Fruit fly (Drosophila melanogaster) whole organism, adult: Measurements from ENCODE around the gene Gba1b.

ENCODE experiments used
- CG11617 ChIP-seq: fragments of 200-800 bp; sonication (Bioruptor generic); optimal IDR thresholded peaks from 2 replicates; lab custom pipeline; 2017; ENCODE audit warnings: mild to moderate bottlenecking, missing biosample characterization, missing genetic modification reagents, missing genetic modification characterization
- CG12768 ChIP-seq: fragments of 200-800 bp; sonication (Bioruptor generic); optimal IDR thresholded peaks from 2 replicates; lab custom pipeline; 2017; ENCODE audit warnings: missing biosample characterization, missing genetic modification characterization, mild to moderate bottlenecking, moderate library complexity, missing genetic modification reagents
- CG7045 ChIP-seq: fragments of 200-800 bp; sonication (Bioruptor generic); optimal IDR thresholded peaks from 2 replicates; lab custom pipeline; 2017; ENCODE audit warnings: missing biosample characterization, mild to moderate bottlenecking, missing genetic modification characterization
- bab1 ChIP-seq: fragments of 200-800 bp; sonication (Bioruptor generic); optimal IDR thresholded peaks from 3 replicates; lab custom pipeline; 2019; ENCODE audit warnings: missing biosample characterization, mild to moderate bottlenecking, missing genetic modification characterization, moderate library complexity
- pad ChIP-seq: fragments of 200-800 bp; sonication (Bioruptor generic); optimal IDR thresholded peaks from 3 replicates; lab custom pipeline; 2017; ENCODE audit warnings: missing biosample characterization, missing genetic modification characterization, mild to moderate bottlenecking, moderate library complexity, missing genetic modification reagents
- tj ChIP-seq: fragments of 200-800 bp; sonication (Bioruptor generic); optimal IDR thresholded peaks from 3 replicates; lab custom pipeline; 2017; ENCODE audit warnings: missing biosample characterization, mild to moderate bottlenecking, missing genetic modification characterization, moderate library complexity
- toe ChIP-seq: fragments of 200-800 bp; sonication (Bioruptor generic); optimal IDR thresholded peaks from 2 replicates; lab custom pipeline; 2016; ENCODE audit warnings: missing biosample characterization, missing genetic modification characterization

dm6 chr3R:23673084-23673483 is 31.5 kb upstream of the Gba1b start:
- TF ChIP-seq toe (GFP tag; lab: Kevin White, UChicago) (no peak), CG12768 (GFP tag; lab: Kevin White, UChicago) (no peak), bab1 (GFP tag; lab: Kevin White, UChicago) (no peak), tj (GFP tag; lab: Kevin White, UChicago) (no peak), CG7045 (GFP tag; lab: Kevin White, UChicago) (no peak), pad (GFP tag; lab: Kevin White, UChicago) (no peak), CG11617 (GFP tag; lab: Kevin White, UChicago) (no peak)
